Worm (Caenorhabditis elegans) whole organism, L4 larva: ENCODE data around the gene Y60A9A.1.

ENCODE experiments used
- F10B5.3 ChIP-seq: sonication (generic microtip); optimal IDR thresholded peaks from 2 replicates; lab custom pipeline; 2016; ENCODE audit warnings: mild to moderate bottlenecking, missing genetic modification characterization, missing compliant biosample characterization
- F37D6.2 ChIP-seq: sonication (generic microtip); optimal IDR thresholded peaks from 2 replicates; lab custom pipeline; 2016; ENCODE audit warnings: mild to moderate bottlenecking, missing genetic modification characterization, missing compliant biosample characterization
- F49E8.2 ChIP-seq: sonication (generic microtip); optimal IDR thresholded peaks from 2 replicates; lab custom pipeline; 2016; ENCODE audit warnings: missing compliant biosample characterization, mild to moderate bottlenecking, missing genetic modification characterization, borderline replicate concordance
- T20F7.1 ChIP-seq: fragments of 200-800 bp; sonication (Bioruptor generic); optimal IDR thresholded peaks from 2 replicates; lab custom pipeline; 2018; ENCODE audit warnings: mild to moderate bottlenecking, missing genetic modification characterization, missing compliant biosample characterization
- Y48G9A.11 ChIP-seq: fragments of 200-800 bp; sonication (Bioruptor generic); IDR thresholded peaks from 2 replicates; pipeline ENCODE4 v1.3.6; 2022; ENCODE audit warnings: missing genetic modification reagents, missing genetic modification characterization, missing compliant biosample characterization
- Y5F2A.4 ChIP-seq: fragments of 200-800 bp; sonication (Bioruptor generic); optimal IDR thresholded peaks from 2 replicates; lab custom pipeline; 2018; ENCODE audit warnings: mild to moderate bottlenecking, missing genetic modification characterization, missing compliant biosample characterization
- ZK337.2 ChIP-seq: fragments of 200-800 bp; sonication (Bioruptor generic); IDR thresholded peaks from 2 replicates; pipeline ENCODE4 v1.3.6; 2022; ENCODE audit warnings: missing genetic modification reagents, missing genetic modification characterization, missing compliant biosample characterization
- ZK546.5 ChIP-seq, 2 experiments: sonication (generic microtip); optimal IDR thresholded peaks; 2 replicates each; lab custom pipeline; 2017; ENCODE audit warnings: missing biosample characterization in 2 of 2, missing genetic modification characterization in 2 of 2
- ama-1 ChIP-seq: fragments of 150-350 bp; optimal IDR thresholded peaks from 2 replicates; lab custom pipeline; 2014; ENCODE audit warnings: inconsistent platforms, mixed read lengths
- arid-1 ChIP-seq: fragments of 200-800 bp; sonication (Bioruptor generic); conservative IDR thresholded peaks from 2 replicates; pipeline ENCODE4 v1.3.6; 2022; ENCODE audit warnings: missing genetic modification reagents, missing genetic modification characterization, missing compliant biosample characterization
- ceh-20 ChIP-seq: fragments of 200-800 bp; sonication (Bioruptor generic); IDR thresholded peaks from 2 replicates; pipeline ENCODE4 v1.3.6; 2022; ENCODE audit warnings: missing genetic modification reagents, missing genetic modification characterization, missing compliant biosample characterization
- ceh-62 ChIP-seq: sonication (generic microtip); optimal IDR thresholded peaks from 2 replicates; lab custom pipeline; 2017; ENCODE audit warnings: missing biosample characterization, missing genetic modification characterization
- daf-12 ChIP-seq: fragments of 150-350 bp; optimal IDR thresholded peaks from 2 replicates; lab custom pipeline; 2014; ENCODE audit warnings: missing biosample characterization, missing genetic modification reagents, missing genetic modification characterization
- daf-16 ChIP-seq, 3 experiments: sonication (generic microtip); optimal IDR thresholded peaks; 2 replicates each; lab custom pipeline; 2016 to 2017; ENCODE audit warnings: missing genetic modification characterization in 3 of 3, missing genetic modification reagents in 3 of 3, mild to moderate bottlenecking in 2 of 3, missing compliant biosample characterization in 2 of 3, missing biosample characterization in 1 of 3, moderate library complexity in 1 of 3
- daf-19 ChIP-seq: fragments of 200-800 bp; sonication (Bioruptor generic); conservative IDR thresholded peaks from 2 replicates; pipeline ENCODE4 v1.3.6; 2022; ENCODE audit warnings: missing genetic modification characterization, missing compliant biosample characterization
- dmd-6 ChIP-seq: fragments of 200-800 bp; sonication (Bioruptor generic); IDR thresholded peaks from 2 replicates; pipeline ENCODE4 v1.3.6; 2022; ENCODE audit warnings: missing genetic modification reagents, missing genetic modification characterization, missing compliant biosample characterization
- duxl-1 ChIP-seq: sonication (generic microtip); optimal IDR thresholded peaks from 2 replicates; lab custom pipeline; 2016; ENCODE audit warnings: mild to moderate bottlenecking, missing genetic modification characterization, moderate library complexity, missing compliant biosample characterization; ENCODE audit not compliant: poor library complexity
- dve-1 ChIP-seq: sonication (generic microtip); optimal IDR thresholded peaks from 2 replicates; lab custom pipeline; 2017; ENCODE audit warnings: antibody characterized with exemption, mild to moderate bottlenecking, missing genetic modification characterization, missing compliant biosample characterization; ENCODE audit not compliant: insufficient read depth
- egl-27 ChIP-seq: sonication (generic microtip); optimal IDR thresholded peaks from 3 replicates; lab custom pipeline; 2017; ENCODE audit warnings: missing biosample characterization, missing genetic modification reagents, missing genetic modification characterization
- egl-43 ChIP-seq: fragments of 200-800 bp; sonication (Bioruptor generic); IDR thresholded peaks from 2 replicates; pipeline ENCODE4 v1.3.6; 2022; ENCODE audit warnings: missing genetic modification reagents, missing genetic modification characterization, missing compliant biosample characterization
- fos-1 ChIP-seq: fragments of 150-350 bp; optimal IDR thresholded peaks from 2 replicates; lab custom pipeline; 2014; ENCODE audit warnings: missing biosample characterization, missing genetic modification characterization
- lin-15B ChIP-seq: fragments of 150-350 bp; sonication (generic microtip); optimal IDR thresholded peaks from 3 replicates; lab custom pipeline; 2014; ENCODE audit warnings: missing biosample characterization, missing genetic modification characterization
- mdl-1 ChIP-seq, 2 experiments: fragments of 150-350 bp in 1 of 2; sonication (generic microtip) in 1 of 2; optimal IDR thresholded peaks; 2 replicates each; lab custom pipeline; 2014 to 2017; ENCODE audit warnings: missing biosample characterization in 2 of 2, missing genetic modification characterization in 2 of 2
- mep-1 ChIP-seq: fragments of 150-350 bp; sonication (generic microtip); optimal IDR thresholded peaks from 3 replicates; lab custom pipeline; 2014; ENCODE audit warnings: missing biosample characterization, missing genetic modification characterization
- nhr-25 ChIP-seq: sonication (generic microtip); optimal IDR thresholded peaks from 2 replicates; lab custom pipeline; 2017; ENCODE audit warnings: missing genetic modification characterization, mild to moderate bottlenecking, missing compliant biosample characterization, antibody characterized with exemption, moderate library complexity, borderline replicate concordance; ENCODE audit not compliant: insufficient read depth
- nhr-28 ChIP-seq: fragments of 150-350 bp; optimal IDR thresholded peaks from 2 replicates; lab custom pipeline; 2014; ENCODE audit warnings: missing biosample characterization, missing genetic modification characterization
- nhr-41 ChIP-seq: fragments of 200-800 bp; sonication (Bioruptor generic); IDR thresholded peaks from 2 replicates; pipeline ENCODE4 v1.3.6; 2022; ENCODE audit warnings: missing genetic modification reagents, missing genetic modification characterization, missing compliant biosample characterization
- nhr-42 ChIP-seq: fragments of 200-800 bp; sonication (Bioruptor generic); IDR thresholded peaks from 2 replicates; pipeline ENCODE4 v1.3.6; 2022; ENCODE audit warnings: missing genetic modification characterization, missing compliant biosample characterization
- nhr-77 ChIP-seq: fragments of 150-350 bp; optimal IDR thresholded peaks from 2 replicates; lab custom pipeline; 2014; ENCODE audit warnings: missing biosample characterization, missing genetic modification characterization
- saeg-2 ChIP-seq: fragments of 200-800 bp; sonication (Bioruptor generic); IDR thresholded peaks from 2 replicates; pipeline ENCODE4 v1.3.6; 2022; ENCODE audit warnings: missing genetic modification reagents, missing genetic modification characterization, missing compliant biosample characterization
- unc-130 ChIP-seq: sonication (generic microtip); optimal IDR thresholded peaks from 2 replicates; lab custom pipeline; 2016; ENCODE audit warnings: missing genetic modification reagents, missing genetic modification characterization, missing compliant biosample characterization
- zfp-2 ChIP-seq: sonication (generic microtip); optimal IDR thresholded peaks from 2 replicates; lab custom pipeline; 2016; ENCODE audit warnings: mild to moderate bottlenecking, missing genetic modification characterization, missing compliant biosample characterization
- zip-11 ChIP-seq: fragments of 200-800 bp; sonication (Bioruptor generic); IDR thresholded peaks from 2 replicates; pipeline ENCODE4 v1.3.6; 2022; ENCODE audit warnings: missing genetic modification characterization, missing compliant biosample characterization
- ztf-7 ChIP-seq: fragments of 150-350 bp; optimal IDR thresholded peaks from 2 replicates; lab custom pipeline; 2014; ENCODE audit warnings: missing biosample characterization, missing genetic modification characterization

Y60A9A.1 gene

ce11 chrX:14377169-14377568 is at the start of gene Y60A9A.1:
Y60A9A.1 (minus strand) TSS chrX:14377269.
- TF ChIP-seq mep-1 (tag; lab: Kevin White, UChicago): no peak
- TF ChIP-seq ZK337.2 (GFP tag; lab: Robert Waterston, UW): no peak
- no peak for TF ChIP-seq F49E8.2 (tag; lab: Kevin White, UChicago)
- no peak for TF ChIP-seq daf-12 (tag; lab: Kevin White, UChicago)
- TF ChIP-seq ceh-62 (tag; lab: Kevin White, UChicago): no peak
- no peak for TF ChIP-seq egl-27 (tag; lab: Kevin White, UChicago)

ce11 chrX:14424673-14425072 is 47.6 kb upstream of the Y60A9A.1 start, which contains the start of gene F23D12.11:
F23D12.11 (minus strand) TSS chrX:14424751.
- TF ChIP-seq dmd-6 (GFP tag; lab: Robert Waterston, UW): 0 out of 2 replicates have a peak, but pooled peaks have one; percentile 16
- no peak for TF ChIP-seq mdl-1 (tag; optimal IDR thresholded peaks at IDR 0.05; lab: Kevin White, UChicago)
- no peak for TF ChIP-seq nhr-25 (tag; lab: Kevin White, UChicago)
- no peak for TF ChIP-seq lin-15B (tag; lab: Kevin White, UChicago)
- TF ChIP-seq daf-16 (GFP tag; optimal IDR thresholded peaks at IDR 0.05; lab: Kevin White, UChicago): no peak
- TF ChIP-seq daf-16 (tag; optimal IDR thresholded peaks at IDR 0.05; lab: Kevin White, UChicago): peak; percentile 59
- no peak for TF ChIP-seq ZK546.5 (tag; optimal IDR thresholded peaks at IDR 0.05; lab: Kevin White, UChicago)
- TF ChIP-seq nhr-28 (tag; lab: Kevin White, UChicago): peak; percentile 31
- no peak for TF ChIP-seq ama-1 (lab: Kevin White, UChicago)
- no peak for TF ChIP-seq F10B5.3 (tag; lab: Kevin White, UChicago)
- TF ChIP-seq saeg-2 (GFP tag; lab: Robert Waterston, UW): no peak
- TF ChIP-seq Y48G9A.11 (GFP tag; lab: Robert Waterston, UW): no peak
- no peak for TF ChIP-seq ztf-7 (tag; lab: Kevin White, UChicago)
- TF ChIP-seq nhr-41 (GFP tag; lab: Robert Waterston, UW): no peak
- no peak for TF ChIP-seq daf-19 (GFP tag; lab: Robert Waterston, UW)
- no peak for TF ChIP-seq zfp-2 (tag; lab: Kevin White, UChicago)
- TF ChIP-seq nhr-42 (GFP tag; lab: Robert Waterston, UW): no peak
- no peak for TF ChIP-seq F37D6.2 (tag; lab: Kevin White, UChicago)
- TF ChIP-seq nhr-77 (tag; lab: Kevin White, UChicago): no peak
- TF ChIP-seq zip-11 (GFP tag; lab: Robert Waterston, UW): no peak
- no peak for TF ChIP-seq ceh-20
- TF ChIP-seq Y5F2A.4 (GFP tag; lab: Kevin White, UChicago): no peak

- TF ChIP-seq duxl-1 (no peak), egl-43 (GFP tag; lab: Robert Waterston, UW) (no peak), T20F7.1 (GFP tag; lab: Kevin White, UChicago) (no peak), mdl-1 (tag; optimal IDR thresholded peaks at IDR 0.05; lab: Kevin White, UChicago) (no peak), arid-1 (GFP tag; lab: Robert Waterston, UW) (no peak), daf-12 (tag; lab: Kevin White, UChicago) (no peak), dve-1 (tag; lab: Kevin White, UChicago) (no peak), fos-1 (tag; lab: Kevin White, UChicago) (no peak), unc-130 (no peak)
These were observed 47.1 kb upstream of the Y60A9A.1 start for ce11 chrX:14424186-14424585.

ce11 chrX:14423105-14423504 is 46.0 kb upstream of the Y60A9A.1 start, which contains the start of gene fipr-3:
fipr-3 (plus strand) TSS chrX:14423405.
- TF ChIP-seq egl-43 (GFP tag; lab: Robert Waterston, UW) (no peak), T20F7.1 (GFP tag; lab: Kevin White, UChicago) (peak; percentile 3)
